Fruit fly (Drosophila melanogaster): Measurements from ENCODE around the gene CG7365.

DNA sequence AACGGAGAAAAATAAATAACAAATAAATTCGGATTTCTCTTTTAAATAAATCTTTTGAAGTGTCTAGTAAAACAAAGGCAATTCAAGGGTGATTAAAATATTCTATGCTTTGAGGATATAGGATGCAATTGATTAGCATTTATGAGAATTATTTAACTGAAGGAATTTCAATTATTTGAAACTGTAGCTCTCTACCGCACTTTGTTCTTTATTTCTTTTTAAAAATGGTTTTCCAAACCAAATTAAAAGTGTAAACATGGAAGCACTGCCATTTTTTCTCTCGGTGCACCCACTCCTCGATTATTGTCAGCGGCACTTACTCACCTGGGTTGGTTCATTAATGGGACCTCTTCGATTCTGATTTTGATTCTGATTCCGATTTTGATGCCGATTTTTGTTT is 41.0 kb upstream of the CG7365 start:
- no peak for TF ChIP-seq Abd-B (GFP tag; optimal IDR thresholded peaks at IDR 0.05)
- TF ChIP-seq Hr78 (GFP tag; optimal IDR thresholded peaks at IDR 0.05), result no peak
- no peak for TF ChIP-seq psq (GFP tag; optimal IDR thresholded peaks at IDR 0.05)
- TF ChIP-seq Rel (GFP tag; optimal IDR thresholded peaks at IDR 0.05), result no peak
- TF ChIP-seq Rel (tag; optimal IDR thresholded peaks at IDR 0.05), result no peak
- TF ChIP-seq pan (optimal IDR thresholded peaks at IDR 0.05), result no peak
- peak; percentile 30 for TF ChIP-seq HLH106 (tag; optimal IDR thresholded peaks at IDR 0.05)
- TF ChIP-seq br (GFP tag; optimal IDR thresholded peaks at IDR 0.05), result peak; percentile 0

All from whole organism, wandering third instar larva.